Worm (Caenorhabditis elegans) whole organism, L2 larva: ENCODE measurements around the gene F42A6.2.

Experiments
- R02D3.7 ChIP-seq: fragments of 150-350 bp; optimal IDR thresholded peaks from 2 replicates; lab custom pipeline; 2014; ENCODE audit warnings: missing biosample characterization, missing genetic modification characterization
- mdl-1 ChIP-seq, 2 experiments: fragments of 150-350 bp in 1 of 2; sonication (generic microtip) in 1 of 2; optimal IDR thresholded peaks; 2 replicates each; lab custom pipeline; 2017; ENCODE audit warnings: missing biosample characterization in 2 of 2, missing genetic modification characterization in 2 of 2
- nhr-77 ChIP-seq: fragments of 150-350 bp; optimal IDR thresholded peaks from 2 replicates; lab custom pipeline; 2014; ENCODE audit warnings: missing biosample characterization, missing genetic modification characterization
- sem-4 ChIP-seq: fragments of 150-350 bp; optimal IDR thresholded peaks from 2 replicates; lab custom pipeline; 2014; ENCODE audit warnings: missing biosample characterization, missing genetic modification reagents, missing genetic modification characterization
- ztf-4 ChIP-seq: fragments of 150-350 bp; optimal IDR thresholded peaks from 2 replicates; lab custom pipeline; 2014; ENCODE audit warnings: missing biosample characterization, missing genetic modification characterization

ce11 chrIV:3384593-3384992, 43.3 kb downstream of the F42A6.2 start:
- no peak for TF ChIP-seq R02D3.7 (tag; lab: Kevin White, UChicago)
- TF ChIP-seq ztf-4 (tag; lab: Kevin White, UChicago), result peak; percentile 81
- peak; percentile 84 for TF ChIP-seq sem-4 (tag; lab: Kevin White, UChicago)
- no peak for TF ChIP-seq nhr-77
- TF ChIP-seq mdl-1 (tag; optimal IDR thresholded peaks at IDR 0.05; lab: Kevin White, UChicago), result peak; percentile 75 to 93
